Fruit fly (Drosophila melanogaster) whole organism, wandering third instar larva: ENCODE data around the gene RpS27.

Experiments
- Abd-B ChIP-seq: fragments of >200 bp; optimal IDR thresholded peaks from 2 replicates; lab custom pipeline; 2017; ENCODE audit warnings: missing biosample characterization, missing genetic modification characterization
- CG32264 ChIP-seq: fragments of 200-800 bp; sonication (Bioruptor generic); optimal IDR thresholded peaks from 2 replicates; lab custom pipeline; 2016; ENCODE audit warnings: missing biosample characterization, missing genetic modification characterization
- CG9705 ChIP-seq: fragments of 200-800 bp; sonication (Bioruptor generic); optimal IDR thresholded peaks from 2 replicates; lab custom pipeline; 2018; ENCODE audit warnings: missing biosample characterization, mild to moderate bottlenecking, missing genetic modification characterization
- CrebA ChIP-seq: fragments of 200-800 bp; sonication (Bioruptor generic); optimal IDR thresholded peaks from 2 replicates; lab custom pipeline; 2016; ENCODE audit warnings: missing biosample characterization, mild to moderate bottlenecking, missing genetic modification characterization, borderline replicate concordance
- Dfd ChIP-seq: fragments of >200 bp; optimal IDR thresholded peaks from 2 replicates; lab custom pipeline; 2017; ENCODE audit warnings: missing biosample characterization, missing genetic modification characterization
- Dif ChIP-seq: fragments of 200-275, 200-300 bp; sonication (Bioruptor generic); optimal IDR thresholded peaks from 2 replicates; lab custom pipeline; 2018; ENCODE audit warnings: missing biosample characterization, missing genetic modification characterization; ENCODE audit not compliant: partially characterized antibody
- GATAd ChIP-seq: sonication (Bioruptor generic); optimal IDR thresholded peaks from 2 replicates; lab custom pipeline; 2016; ENCODE audit warnings: missing biosample characterization, missing genetic modification characterization
- HLH106 ChIP-seq: fragments of 200-800 bp; optimal IDR thresholded peaks from 3 replicates; lab custom pipeline; 2019; ENCODE audit warnings: missing biosample characterization, mild to moderate bottlenecking, missing genetic modification characterization, moderate library complexity
- Hnf4 ChIP-seq: fragments of 200-800 bp; sonication (Bioruptor generic); optimal IDR thresholded peaks from 2 replicates; lab custom pipeline; 2016; ENCODE audit warnings: missing biosample characterization, mild to moderate bottlenecking, missing genetic modification characterization
- Hr78 ChIP-seq: fragments of >200 bp; optimal IDR thresholded peaks from 2 replicates; lab custom pipeline; 2017; ENCODE audit warnings: missing biosample characterization, missing genetic modification characterization
- Hr83 ChIP-seq: fragments of 200-300 bp; sonication (Bioruptor generic); optimal IDR thresholded peaks from 2 replicates; lab custom pipeline; 2016; ENCODE audit warnings: missing biosample characterization, mild to moderate bottlenecking, missing genetic modification characterization, moderate library complexity; ENCODE audit not compliant: poor library complexity, severe bottlenecking
- Jra ChIP-seq: sonication (Bioruptor generic); optimal IDR thresholded peaks from 2 replicates; lab custom pipeline; 2016; ENCODE audit warnings: missing biosample characterization, missing genetic modification characterization
- Mio ChIP-seq: sonication (Bioruptor generic); optimal IDR thresholded peaks from 2 replicates; lab custom pipeline; 2016; ENCODE audit warnings: missing biosample characterization, missing genetic modification characterization
- Myc ChIP-seq: fragments of >200 bp; optimal IDR thresholded peaks from 2 replicates; lab custom pipeline; 2017
- N ChIP-seq: fragments of >200 bp; optimal IDR thresholded peaks from 2 replicates; lab custom pipeline; 2018; ENCODE audit warnings: missing biosample characterization, missing external identifiers, missing genetic modification characterization
- OdsH ChIP-seq: fragments of 200-800 bp; sonication (Bioruptor generic); optimal IDR thresholded peaks from 2 replicates; lab custom pipeline; 2016; ENCODE audit warnings: missing biosample characterization, mild to moderate bottlenecking, missing genetic modification characterization
- Rel ChIP-seq, 2 experiments: fragments of 200-800 bp; sonication (Bioruptor generic) in 1 of 2; optimal IDR thresholded peaks; 2 replicates in 1 of 2; 3 replicates in 1 of 2; lab custom pipeline; 2016 to 2019; ENCODE audit warnings: mild to moderate bottlenecking in 2 of 2, missing biosample characterization in 2 of 2, missing genetic modification characterization in 2 of 2, moderate library complexity in 1 of 2
- Sp1 ChIP-seq: fragments of 200-800 bp; sonication (Bioruptor generic); optimal IDR thresholded peaks from 3 replicates; lab custom pipeline; 2019; ENCODE audit warnings: missing biosample characterization, mild to moderate bottlenecking, missing genetic modification characterization, moderate library complexity
- Vsx2 ChIP-seq: fragments of 200-300, 225-300 bp; sonication (Bioruptor generic); optimal IDR thresholded peaks from 2 replicates; lab custom pipeline; 2018; ENCODE audit warnings: missing biosample characterization, missing genetic modification characterization; ENCODE audit not compliant: partially characterized antibody
- br ChIP-seq: fragments of 200-800 bp; sonication (Bioruptor generic); optimal IDR thresholded peaks from 2 replicates; lab custom pipeline; 2016; ENCODE audit warnings: missing biosample characterization, missing genetic modification characterization
- brk ChIP-seq: fragments of 200-800 bp; sonication (Bioruptor generic); optimal IDR thresholded peaks from 2 replicates; lab custom pipeline; 2016; ENCODE audit warnings: missing biosample characterization, mild to moderate bottlenecking, missing genetic modification characterization
- dl ChIP-seq, 2 experiments: fragments of 175-275, 200-275 bp in 1 of 2; fragments of 200-275 bp in 1 of 2; sonication (Bioruptor generic); optimal IDR thresholded peaks; lab custom pipeline; 2018; ENCODE audit warnings: mild to moderate bottlenecking in 2 of 2, missing biosample characterization in 2 of 2, missing genetic modification characterization in 2 of 2, moderate library complexity in 2 of 2; ENCODE audit not compliant: partially characterized antibody in 2 of 2, insufficient read depth in 1 of 2
- dmrt93B ChIP-seq: fragments of 200-800 bp; sonication (Bioruptor generic); optimal IDR thresholded peaks from 2 replicates; lab custom pipeline; 2018; ENCODE audit warnings: missing biosample characterization, mild to moderate bottlenecking, missing genetic modification characterization
- dsf ChIP-seq: sonication (Bioruptor generic); optimal IDR thresholded peaks from 2 replicates; lab custom pipeline; 2016; ENCODE audit warnings: missing biosample characterization, missing genetic modification characterization, borderline replicate concordance
- ey ChIP-seq: fragments of 200-800 bp; sonication (Bioruptor generic); optimal IDR thresholded peaks from 2 replicates; lab custom pipeline; 2016; ENCODE audit warnings: missing biosample characterization, missing genetic modification characterization
- foxo ChIP-seq, 2 experiments: fragments of 200-800 bp; sonication (Bioruptor generic); optimal IDR thresholded peaks; 2 replicates in 1 of 2; 3 replicates in 1 of 2; lab custom pipeline; 2016 to 2017; ENCODE audit warnings: missing biosample characterization in 2 of 2, missing genetic modification characterization in 2 of 2
- fru ChIP-seq: fragments of 200-800 bp; sonication (Bioruptor generic); optimal IDR thresholded peaks from 3 replicates; lab custom pipeline; 2016; ENCODE audit warnings: missing biosample characterization, mild to moderate bottlenecking, missing genetic modification characterization
- h ChIP-seq: fragments of 200-800 bp; sonication (Bioruptor generic); optimal IDR thresholded peaks from 3 replicates; lab custom pipeline; 2016; ENCODE audit warnings: missing biosample characterization, mild to moderate bottlenecking, missing genetic modification characterization
- jim ChIP-seq: fragments of 175-275, 200-325 bp; sonication (Bioruptor generic); optimal IDR thresholded peaks from 2 replicates; lab custom pipeline; 2016; ENCODE audit warnings: missing biosample characterization, mild to moderate bottlenecking, missing genetic modification characterization
- lola ChIP-seq: fragments of >200 bp; optimal IDR thresholded peaks from 2 replicates; lab custom pipeline; 2017; ENCODE audit warnings: missing biosample characterization, missing genetic modification characterization
- pan ChIP-seq: fragments of >200 bp; optimal IDR thresholded peaks from 2 replicates; lab custom pipeline; 2017
- psq ChIP-seq: fragments of 200-800 bp; sonication (Bioruptor generic); optimal IDR thresholded peaks from 3 replicates; lab custom pipeline; 2017; ENCODE audit warnings: missing biosample characterization, mild to moderate bottlenecking, missing genetic modification characterization, moderate library complexity
- rgr ChIP-seq: fragments of 200-800 bp; sonication (Bioruptor generic); optimal IDR thresholded peaks from 3 replicates; lab custom pipeline; 2016; ENCODE audit warnings: missing biosample characterization, mild to moderate bottlenecking, missing genetic modification characterization
- sage ChIP-seq: fragments of 200-800 bp; sonication (Bioruptor generic); optimal IDR thresholded peaks from 2 replicates; lab custom pipeline; 2016; ENCODE audit warnings: missing biosample characterization, mild to moderate bottlenecking, missing genetic modification characterization
- sv ChIP-seq: fragments of 200-800 bp; sonication (Bioruptor generic); optimal IDR thresholded peaks from 3 replicates; lab custom pipeline; 2016; ENCODE audit warnings: missing biosample characterization, missing genetic modification characterization
- tai ChIP-seq: sonication (Bioruptor generic); optimal IDR thresholded peaks from 2 replicates; lab custom pipeline; 2016; ENCODE audit warnings: missing biosample characterization, missing genetic modification characterization
- usp ChIP-seq: fragments of >200 bp; optimal IDR thresholded peaks from 2 replicates; lab custom pipeline; 2017; ENCODE audit warnings: missing biosample characterization, missing genetic modification characterization
- woc ChIP-seq: sonication (Bioruptor generic); optimal IDR thresholded peaks from 2 replicates; lab custom pipeline; 2016; ENCODE audit warnings: missing biosample characterization, mild to moderate bottlenecking, missing genetic modification characterization

RpS27 gene

DNA sequence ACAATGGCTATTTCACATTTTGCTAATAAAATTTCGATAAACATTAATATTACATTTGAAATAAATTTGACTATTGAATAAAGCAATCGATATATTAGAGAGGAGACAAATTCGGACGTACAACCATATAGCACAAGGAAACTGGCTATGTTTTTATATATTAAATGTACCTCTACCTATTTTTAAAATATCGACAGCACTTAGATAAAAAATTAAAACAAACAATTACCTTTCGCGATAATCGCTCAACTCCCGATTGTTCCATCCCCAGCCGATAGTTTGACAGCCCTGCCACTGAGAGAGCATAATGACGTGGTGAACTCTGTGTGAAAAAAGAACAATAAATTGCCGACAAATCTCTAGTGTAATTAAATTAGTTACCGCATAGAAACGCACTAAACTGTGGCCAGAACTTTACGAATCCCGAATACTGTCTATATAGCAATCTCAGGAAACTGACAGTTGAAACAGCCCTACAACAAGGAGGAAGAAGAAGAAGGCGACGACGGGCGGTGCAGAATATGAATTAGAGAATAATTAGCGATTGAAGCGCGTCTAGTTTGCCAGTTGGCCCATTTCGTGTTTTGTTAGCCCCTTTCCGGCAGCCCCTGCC lies 11.4 kb upstream of the RpS27 start, which contains the start of gene CG11857:
CG11857 (plus strand) TSS at position 271 of the 613 bp plus-strand sequence.
- TF ChIP-seq Rel (GFP tag; optimal IDR thresholded peaks at IDR 0.05; lab: Kevin White, UChicago) (peak; percentile 40), Rel (tag; optimal IDR thresholded peaks at IDR 0.05; lab: Kevin White, UChicago) (peak; percentile 82), HLH106 (tag; lab: Kevin White, UChicago) (peak; percentile 98), Hr83 (peak; percentile 96), Jra (GFP tag; lab: Kevin White, UChicago) (peak; percentile 98), jim (GFP tag; lab: Kevin White, UChicago) (peak; percentile 43), Abd-B (GFP tag; lab: Kevin White, UChicago) (no peak), GATAd (GFP tag; lab: Kevin White, UChicago) (peak; percentile 94), woc (GFP tag; lab: Kevin White, UChicago) (peak; percentile 97), CG32264 (GFP tag; lab: Kevin White, UChicago) (peak; percentile 93), h (GFP tag; lab: Kevin White, UChicago) (peak; percentile 99), sv (peak; percentile 98), Sp1 (peak; percentile 96), dl (GFP tag; optimal IDR thresholded peaks at IDR 0.05; lab: Kevin White, UChicago; ENCODE audit: insufficient read depth in 1 of 2, partially characterized antibody in 2 of 2) (no peak), rgr (peak; percentile 98), dmrt93B (GFP tag; lab: Kevin White, UChicago) (peak; percentile 96), lola (GFP tag; lab: Kevin White, UChicago) (no peak), CrebA (no peak), N (no peak), pan (lab: Kevin White, UChicago) (no peak), dsf (peak; percentile 94), Myc (peak; percentile 25), Dif (GFP tag; lab: Kevin White, UChicago) (no peak), Hr78 (GFP tag; lab: Kevin White, UChicago) (no peak), Hnf4 (GFP tag; lab: Kevin White, UChicago) (peak; percentile 99), fru (GFP tag; lab: Kevin White, UChicago) (peak; percentile 97), brk (no peak), psq (GFP tag; lab: Kevin White, UChicago) (peak; percentile 94), usp (GFP tag; lab: Kevin White, UChicago) (no peak), foxo (GFP tag; optimal IDR thresholded peaks at IDR 0.05; lab: Kevin White, UChicago) (peak; percentile 89 to 98), Vsx2 (no peak), CG9705 (GFP tag; lab: Kevin White, UChicago) (peak; percentile 95), tai (GFP tag; lab: Kevin White, UChicago) (no peak), Dfd (GFP tag; lab: Kevin White, UChicago) (no peak), sage (GFP tag; lab: Kevin White, UChicago) (no peak), ey (GFP tag; lab: Kevin White, UChicago) (peak; percentile 97), OdsH (GFP tag; lab: Kevin White, UChicago) (peak; percentile 96), br (GFP tag; lab: Kevin White, UChicago) (peak; percentile 96), Mio (GFP tag; lab: Kevin White, UChicago) (peak; percentile 79)
- TF ChIP-seq, all 38 proteins: peak for 24

DNA sequence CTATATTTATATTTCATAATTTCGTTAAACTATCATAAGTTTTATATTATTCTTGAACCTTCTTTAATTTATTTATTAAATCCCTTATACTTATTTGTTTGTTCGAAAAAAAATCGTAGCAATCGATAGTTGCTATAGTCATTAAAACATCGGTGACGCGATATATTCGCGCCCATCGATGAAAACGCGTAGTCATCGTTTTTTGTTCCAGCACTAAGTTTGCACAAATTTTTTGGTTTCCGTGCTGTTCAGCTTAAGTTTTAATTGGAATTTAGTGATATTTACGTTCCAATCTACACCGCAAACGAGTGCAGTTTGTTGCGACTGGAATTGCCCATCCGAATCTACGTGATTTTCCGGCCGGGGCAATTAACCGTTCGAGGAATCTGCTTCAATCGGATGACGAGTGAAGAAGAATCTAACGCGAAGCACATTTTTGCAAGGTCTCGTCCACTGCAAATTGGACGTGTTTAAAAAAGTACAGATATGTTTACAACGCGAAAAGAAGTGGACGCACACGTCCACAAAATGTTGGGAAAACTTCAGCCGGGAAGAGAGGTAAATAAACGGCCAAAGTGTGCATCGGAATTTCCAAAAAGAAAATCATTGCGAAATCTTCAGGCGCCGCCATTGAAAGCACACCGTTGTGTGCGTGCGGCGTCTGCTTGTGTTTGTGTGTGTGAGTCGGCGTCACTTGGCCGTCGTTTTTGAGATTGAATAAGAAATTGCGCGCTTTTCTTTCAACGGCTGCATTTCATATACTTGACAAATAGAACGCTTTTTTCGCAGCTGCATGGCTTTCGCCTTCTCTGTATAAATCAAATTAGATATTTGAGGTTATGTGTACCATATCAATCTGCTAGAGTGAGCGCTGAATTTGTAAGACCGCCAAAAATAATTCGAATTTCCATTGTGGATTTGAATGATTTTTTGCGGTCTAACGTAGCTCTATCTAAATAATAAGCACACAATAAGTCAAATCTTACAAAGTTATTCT lies 2.1 kb upstream of the RpS27 start, which contains the start of gene Nup358:
Nup358 (plus strand) TSS at position 204 of the 997 bp plus-strand sequence.
- TF ChIP-seq Rel (GFP tag; optimal IDR thresholded peaks at IDR 0.05; lab: Kevin White, UChicago) (no peak), Rel (tag; optimal IDR thresholded peaks at IDR 0.05; lab: Kevin White, UChicago) (peak; percentile 18), tai (GFP tag; lab: Kevin White, UChicago) (no peak), Sp1 (peak; percentile 5)
